Fruit fly (Drosophila melanogaster) whole organism, embryonic: Measurements from ENCODE around the gene EloB.

Experiments used
- Atf3 ChIP-seq: fragments of 200-800 bp; sonication (Bioruptor generic); optimal IDR thresholded peaks from 3 replicates; lab custom pipeline; 2016; ENCODE audit warnings: missing biosample characterization, missing genetic modification characterization
- CG11696 ChIP-seq: fragments of 200-800 bp; sonication (Bioruptor generic); IDR thresholded peaks from 2 replicates; pipeline ENCODE4 v1.3.6; 2022; ENCODE audit warnings: missing biosample characterization, missing genetic modification characterization
- CG11723 ChIP-seq: fragments of 200-800 bp; sonication (Bioruptor generic); optimal IDR thresholded peaks from 2 replicates; lab custom pipeline; 2017; ENCODE audit warnings: missing biosample characterization, mild to moderate bottlenecking, missing genetic modification characterization
- CG1233 ChIP-seq: fragments of 200-800 bp; sonication (Bioruptor generic); optimal IDR thresholded peaks from 4 replicates; lab custom pipeline; 2018; ENCODE audit warnings: missing biosample characterization, mild to moderate bottlenecking, missing genetic modification characterization
- CG13123 ChIP-seq: fragments of 200-800 bp; sonication (Bioruptor generic); optimal IDR thresholded peaks from 2 replicates; lab custom pipeline; 2016; ENCODE audit warnings: missing biosample characterization, missing genetic modification characterization
- CG14441 ChIP-seq: fragments of 200-800 bp; sonication (Bioruptor generic); IDR thresholded peaks from 2 replicates; pipeline ENCODE4 v1.3.6; 2022; ENCODE audit warnings: missing biosample characterization, missing genetic modification characterization
- CG14710 ChIP-seq: fragments of 200-800 bp; sonication (Bioruptor generic); optimal IDR thresholded peaks from 3 replicates; lab custom pipeline; 2019; ENCODE audit warnings: missing biosample characterization, mild to moderate bottlenecking, missing genetic modification characterization, moderate library complexity
- CG15269 ChIP-seq: fragments of 200-800 bp; sonication (Bioruptor generic); optimal IDR thresholded peaks from 2 replicates; lab custom pipeline; 2018; ENCODE audit warnings: missing biosample characterization, mild to moderate bottlenecking, missing genetic modification characterization, moderate library complexity
- CG15479 ChIP-seq: fragments of 200-800 bp; sonication (Bioruptor generic); optimal IDR thresholded peaks from 3 replicates; lab custom pipeline; 2019; ENCODE audit warnings: missing biosample characterization, mild to moderate bottlenecking, missing genetic modification characterization, moderate library complexity
- CG43689 ChIP-seq: fragments of 200-800 bp; sonication (Bioruptor generic); IDR thresholded peaks from 2 replicates; pipeline ENCODE4 v1.3.6; 2022; ENCODE audit warnings: missing biosample characterization, missing genetic modification characterization
- CG6272 ChIP-seq: fragments of 200-800 bp; sonication (Bioruptor generic); IDR thresholded peaks from 2 replicates; pipeline ENCODE4 v1.3.6; 2022; ENCODE audit warnings: missing biosample characterization, missing genetic modification characterization
- CG6683 ChIP-seq: fragments of 200-800 bp; sonication (Bioruptor generic); optimal IDR thresholded peaks from 2 replicates; lab custom pipeline; 2017; ENCODE audit warnings: missing biosample characterization, mild to moderate bottlenecking, missing genetic modification characterization, missing genetic modification reagents
- CG7839 ChIP-seq: fragments of 200-800 bp; sonication (Bioruptor generic); optimal IDR thresholded peaks from 3 replicates; lab custom pipeline; 2018; ENCODE audit warnings: missing biosample characterization, mild to moderate bottlenecking, missing genetic modification characterization, moderate library complexity
- CG7928 ChIP-seq: fragments of 200-800 bp; sonication (Bioruptor generic); optimal IDR thresholded peaks from 2 replicates; lab custom pipeline; 2017; ENCODE audit warnings: missing biosample characterization, mild to moderate bottlenecking, missing genetic modification characterization
- CG7963 ChIP-seq: fragments of 200-800 bp; sonication (Bioruptor generic); IDR thresholded peaks from 3 replicates; pipeline ENCODE4 v1.3.6; 2022; ENCODE audit warnings: missing biosample characterization, missing genetic modification characterization; ENCODE audit not compliant: partially characterized antibody
- CG8359 ChIP-seq: fragments of 200-800 bp; sonication (Bioruptor generic); optimal IDR thresholded peaks from 2 replicates; lab custom pipeline; 2017; ENCODE audit warnings: missing biosample characterization, mild to moderate bottlenecking, missing genetic modification characterization, borderline replicate concordance
- CG9817 ChIP-seq: fragments of 200-800 bp; sonication (Bioruptor generic); optimal IDR thresholded peaks from 2 replicates; lab custom pipeline; 2018; ENCODE audit warnings: missing biosample characterization, mild to moderate bottlenecking, missing genetic modification characterization, moderate library complexity
- CrebB ChIP-seq: fragments of 200-800 bp; sonication (Bioruptor generic); optimal IDR thresholded peaks from 3 replicates; lab custom pipeline; 2018; ENCODE audit warnings: missing biosample characterization, mild to moderate bottlenecking, missing genetic modification characterization
- D19A ChIP-seq: fragments of 200-800 bp; optimal IDR thresholded peaks from 3 replicates; lab custom pipeline; 2019; ENCODE audit warnings: missing biosample characterization, mild to moderate bottlenecking, missing genetic modification characterization, moderate library complexity
- Deaf1 ChIP-seq: fragments of 200-800 bp; optimal IDR thresholded peaks from 3 replicates; lab custom pipeline; 2019; ENCODE audit warnings: missing biosample characterization, mild to moderate bottlenecking, missing genetic modification characterization, moderate library complexity
- Dfd ChIP-seq, 2 experiments: fragments of >200 bp; optimal IDR thresholded peaks; 2 replicates each; lab custom pipeline; 2017; ENCODE audit warnings: missing biosample characterization in 2 of 2, missing genetic modification characterization in 2 of 2
- Fer2 ChIP-seq: fragments of 200-800 bp; sonication (Bioruptor generic); optimal IDR thresholded peaks from 2 replicates; lab custom pipeline; 2018; ENCODE audit warnings: missing biosample characterization, mild to moderate bottlenecking, missing genetic modification characterization, moderate library complexity
- Hey ChIP-seq: fragments of 200-800 bp; sonication (Bioruptor generic); optimal IDR thresholded peaks from 3 replicates; lab custom pipeline; 2018; ENCODE audit warnings: missing biosample characterization, mild to moderate bottlenecking, missing genetic modification characterization
- Max ChIP-seq: fragments of 200-800 bp; sonication (Bioruptor generic); optimal IDR thresholded peaks from 2 replicates; lab custom pipeline; 2016; ENCODE audit warnings: missing biosample characterization, mild to moderate bottlenecking, missing genetic modification characterization
- Meics ChIP-seq: fragments of 200-800 bp; sonication (Bioruptor generic); optimal IDR thresholded peaks from 2 replicates; lab custom pipeline; 2017; ENCODE audit warnings: missing biosample characterization, mild to moderate bottlenecking, missing genetic modification characterization
- Mes4 ChIP-seq: fragments of 200-800 bp; sonication (Bioruptor generic); optimal IDR thresholded peaks from 2 replicates; lab custom pipeline; 2016; ENCODE audit warnings: missing biosample characterization, missing genetic modification characterization
- NC2α ChIP-seq: fragments of 200-800 bp; sonication (Bioruptor generic); optimal IDR thresholded peaks from 2 replicates; lab custom pipeline; 2016; ENCODE audit warnings: missing biosample characterization, missing genetic modification characterization
- Nf-YA ChIP-seq: fragments of 200-800 bp; sonication (Bioruptor generic); IDR thresholded peaks from 2 replicates; pipeline ENCODE4 v1.3.6; 2022; ENCODE audit warnings: missing biosample characterization, missing genetic modification characterization
- NfI ChIP-seq: fragments of 200-800 bp; sonication (Bioruptor generic); optimal IDR thresholded peaks from 3 replicates; lab custom pipeline; 2018; ENCODE audit warnings: missing biosample characterization, mild to moderate bottlenecking, missing genetic modification characterization, moderate library complexity
- Tbp ChIP-seq: fragments of >200 bp; optimal IDR thresholded peaks from 2 replicates; lab custom pipeline; 2018; ENCODE audit warnings: missing biosample characterization, missing genetic modification characterization
- Trl ChIP-seq, 3 experiments: fragments of >200 bp in 2 of 3; fragments of 200-800 bp in 1 of 3; sonication (Bioruptor generic) in 1 of 3; optimal IDR thresholded peaks; 2 replicates in 1 of 3; 3 replicates in 2 of 3; lab custom pipeline; 2016 to 2017; ENCODE audit warnings: missing biosample characterization in 1 of 3, missing genetic modification characterization in 1 of 3
- br ChIP-seq: fragments of >200 bp; optimal IDR thresholded peaks from 2 replicates; lab custom pipeline; 2017
- corto ChIP-seq: fragments of 200-800 bp; sonication (Bioruptor generic); optimal IDR thresholded peaks from 2 replicates; lab custom pipeline; 2016; ENCODE audit warnings: missing biosample characterization, mild to moderate bottlenecking, missing genetic modification characterization, moderate library complexity
- cwo ChIP-seq: fragments of 200-800 bp; sonication (Bioruptor generic); optimal IDR thresholded peaks from 3 replicates; lab custom pipeline; 2017; ENCODE audit warnings: missing biosample characterization, missing genetic modification characterization, mild to moderate bottlenecking, moderate library complexity, missing genetic modification reagents
- dpn ChIP-seq, 2 experiments: fragments of 200-800 bp; sonication (Bioruptor generic); optimal IDR thresholded peaks; 3 replicates each; lab custom pipeline; 2016; ENCODE audit warnings: missing biosample characterization in 2 of 2, missing genetic modification characterization in 2 of 2
- fru ChIP-seq: fragments of >200 bp; optimal IDR thresholded peaks from 2 replicates; lab custom pipeline; 2017
- gfzf ChIP-seq: fragments of 200-800 bp; sonication (Bioruptor generic); optimal IDR thresholded peaks from 2 replicates; lab custom pipeline; 2016; ENCODE audit warnings: missing biosample characterization, mild to moderate bottlenecking, missing genetic modification characterization, moderate library complexity
- hb ChIP-seq: fragments of 200-800 bp; sonication (Bioruptor generic); IDR thresholded peaks from 3 replicates; pipeline ENCODE4 v1.3.6; 2022; ENCODE audit warnings: missing biosample characterization, missing genetic modification characterization; ENCODE audit not compliant: partially characterized antibody
- jumu ChIP-seq: fragments of 200-800 bp; sonication (Bioruptor generic); optimal IDR thresholded peaks from 3 replicates; lab custom pipeline; 2016; ENCODE audit warnings: missing biosample characterization, missing genetic modification characterization
- klu ChIP-seq: fragments of 200-800 bp; sonication (Bioruptor generic); IDR thresholded peaks from 2 replicates; pipeline ENCODE4 v1.3.6; 2022; ENCODE audit warnings: missing biosample characterization, missing genetic modification characterization
- mirr ChIP-seq: fragments of 200-800 bp; sonication (Bioruptor generic); optimal IDR thresholded peaks from 3 replicates; lab custom pipeline; 2018; ENCODE audit warnings: missing biosample characterization, mild to moderate bottlenecking, missing genetic modification characterization
- oc ChIP-seq: fragments of 200-800 bp; sonication (Bioruptor generic); optimal IDR thresholded peaks from 2 replicates; lab custom pipeline; 2018; ENCODE audit warnings: missing biosample characterization, mild to moderate bottlenecking, missing genetic modification characterization, moderate library complexity
- org-1 ChIP-seq: fragments of 200-800 bp; sonication (Bioruptor generic); optimal IDR thresholded peaks from 2 replicates; lab custom pipeline; 2017; ENCODE audit warnings: missing biosample characterization, missing genetic modification characterization
- peb ChIP-seq: fragments of 200-800 bp; sonication (Bioruptor generic); IDR thresholded peaks from 2 replicates; pipeline ENCODE4 v1.3.6; 2022; ENCODE audit warnings: missing biosample characterization, missing genetic modification characterization
- pfk ChIP-seq: fragments of 200-800 bp; sonication (Bioruptor generic); optimal IDR thresholded peaks from 2 replicates; lab custom pipeline; 2018; ENCODE audit warnings: missing biosample characterization, mild to moderate bottlenecking, missing genetic modification characterization, moderate library complexity
- pum ChIP-seq: fragments of 200-800 bp; sonication (Bioruptor generic); optimal IDR thresholded peaks from 2 replicates; lab custom pipeline; 2016; ENCODE audit warnings: missing biosample characterization, missing genetic modification characterization
- row ChIP-seq: fragments of 200-800 bp; sonication (Bioruptor generic); IDR thresholded peaks from 3 replicates; pipeline ENCODE4 v1.3.6; 2022; ENCODE audit warnings: missing biosample characterization, missing genetic modification characterization
- run ChIP-seq: fragments of 200-800 bp; sonication (Bioruptor generic); optimal IDR thresholded peaks from 3 replicates; lab custom pipeline; 2018; ENCODE audit warnings: missing biosample characterization, mild to moderate bottlenecking, missing genetic modification characterization
- salm ChIP-seq: fragments of 200-800 bp; sonication (Bioruptor generic); optimal IDR thresholded peaks from 2 replicates; lab custom pipeline; 2018; ENCODE audit warnings: missing biosample characterization, mild to moderate bottlenecking, missing genetic modification characterization
- slbo ChIP-seq: fragments of 200-800 bp; sonication (Bioruptor generic); IDR thresholded peaks from 2 replicates; pipeline ENCODE4 v1.3.6; 2022; ENCODE audit warnings: missing biosample characterization, missing genetic modification characterization
- vnd ChIP-seq: fragments of 200-800 bp; sonication (Bioruptor generic); IDR thresholded peaks from 3 replicates; pipeline ENCODE4 v1.3.6; 2022; ENCODE audit warnings: missing biosample characterization, missing genetic modification characterization; ENCODE audit not compliant: partially characterized antibody

EloB gene

DNA sequence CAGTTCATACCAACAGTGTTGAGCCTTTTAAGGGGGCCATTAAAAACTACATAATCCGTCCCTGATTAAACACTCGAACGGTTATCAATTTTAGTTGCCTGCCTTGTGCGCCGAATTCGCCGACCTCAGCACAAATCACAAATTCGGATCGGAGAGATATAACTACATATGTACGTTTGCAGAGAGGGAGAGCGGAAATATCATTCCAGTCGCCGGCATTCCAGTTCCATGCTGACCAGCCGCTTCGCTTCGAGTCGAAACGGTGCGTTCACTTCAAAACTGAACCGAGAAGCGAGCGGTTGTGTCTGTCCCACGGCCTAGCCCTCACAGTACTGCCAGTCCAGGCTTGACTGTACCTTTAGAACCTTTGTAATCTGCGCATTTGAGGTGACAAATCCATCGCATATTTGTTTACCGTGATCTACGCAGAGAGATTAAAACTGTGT, 5.1 kb downstream of the EloB start (continued):
- TF ChIP-seq org-1 (GFP tag; lab: Kevin White, UChicago) (no peak), NfI (peak; percentile 24), CG11723 (GFP tag; lab: Kevin White, UChicago) (no peak), Mes4 (GFP tag; lab: Kevin White, UChicago) (no peak), Max (GFP tag; lab: Kevin White, UChicago) (peak; percentile 58), run (tag; lab: Kevin White, UChicago) (no peak), D19A (no peak), CG14441 (GFP tag; lab: Robert Waterston, UW) (no peak), Trl (optimal IDR thresholded peaks at IDR 0.05; lab: Kevin White, UChicago) (peak in 1 of 2 experiments; percentile 61), Trl (GFP tag; optimal IDR thresholded peaks at IDR 0.05; lab: Kevin White, UChicago) (no peak), Tbp (GFP tag; lab: Kevin White, UChicago) (no peak), oc (tag; lab: Kevin White, UChicago) (no peak), CG13123 (GFP tag; lab: Kevin White, UChicago) (no peak), mirr (peak; percentile 95), CG7928 (GFP tag; lab: Kevin White, UChicago) (peak; percentile 62), klu (GFP tag; lab: Robert Waterston, UW) (no peak), CrebB (tag; lab: Kevin White, UChicago) (peak; percentile 52), Atf3 (GFP tag; lab: Kevin White, UChicago) (no peak), jumu (peak; percentile 13), pum (no peak), row (peak; percentile 14; the same call in 1 of the 3 replicates), Hey (tag; lab: Kevin White, UChicago) (peak; percentile 90), fru (no peak), CG15479 (GFP tag; lab: Kevin White, UChicago) (no peak), dpn (GFP tag; optimal IDR thresholded peaks at IDR 0.05; lab: Kevin White, UChicago) (peak in 1 of 2 experiments; percentile 21), CG7839 (tag; lab: Kevin White, UChicago) (no peak), corto (no peak), Dfd (GFP tag; optimal IDR thresholded peaks at IDR 0.05; lab: Kevin White, UChicago) (no peak), CG8359 (GFP tag; lab: Kevin White, UChicago) (no peak), Deaf1 (tag; lab: Kevin White, UChicago) (peak; percentile 53), CG1233 (GFP tag; lab: Kevin White, UChicago) (no peak), cwo (peak; percentile 20), Nf-YA (no peak), br (lab: Kevin White, UChicago) (no peak), salm (tag; lab: Kevin White, UChicago) (no peak), pfk (GFP tag; lab: Kevin White, UChicago) (peak; percentile 71), CG43689 (no peak), gfzf (GFP tag; lab: Kevin White, UChicago) (no peak), CG6683 (GFP tag; lab: Kevin White, UChicago) (no peak), Meics (GFP tag; lab: Kevin White, UChicago) (peak; percentile 7), CG15269 (peak; percentile 12), peb (peak; percentile 10; the same call in 1 of the 2 replicates), NC2α (no peak), Fer2 (tag; lab: Kevin White, UChicago) (no peak), CG9817 (no peak), hb (GFP tag; lab: Robert Waterston, UW) (no peak), CG6272 (GFP tag; lab: Robert Waterston, UW) (no peak), CG11696 (GFP tag; lab: Robert Waterston, UW) (no peak), CG14710 (tag; lab: Kevin White, UChicago) (no peak), vnd (0 out of 3 replicates have a peak, but pooled peaks have one; percentile 24), CG7963 (GFP tag; lab: Robert Waterston, UW) (no peak), slbo (no peak)
